Worm (Caenorhabditis elegans): ENCODE data around the gene T05C12.8.

T05C12.8 gene

ce11 chrII:8173449-8173848 is 16.9 kb downstream of the T05C12.8 start, which contains the start of the genes decr-1.3 and T05C12.1:
TSS of gene decr-1.3 (minus strand) at chrII:8173549.
TSS of gene T05C12.1 (plus strand) at chrII:8173680.
- no peak for TF ChIP-seq sma-9 (GFP tag; optimal IDR thresholded peaks at IDR 0.05)
- no peak for TF ChIP-seq sma-9 (tag; optimal IDR thresholded peaks at IDR 0.05)
- no peak for TF ChIP-seq nhr-10 (tag; optimal IDR thresholded peaks at IDR 0.05)
- TF ChIP-seq snpc-4 (tag; optimal IDR thresholded peaks at IDR 0.05) = no peak
- no peak for TF ChIP-seq fos-1 (tag; optimal IDR thresholded peaks at IDR 0.05)
- TF ChIP-seq ceh-16 (tag; optimal IDR thresholded peaks at IDR 0.05) = no peak
- TF ChIP-seq lin-39 (tag; optimal IDR thresholded peaks at IDR 0.05) = no peak
- TF ChIP-seq aly-2 (tag; optimal IDR thresholded peaks at IDR 0.05) = no peak
- no peak for TF ChIP-seq nhr-25 (tag; optimal IDR thresholded peaks at IDR 0.05)
- TF ChIP-seq unc-62 (GFP tag; optimal IDR thresholded peaks at IDR 0.05) = no peak
- no peak for TF ChIP-seq ZK546.5 (tag; optimal IDR thresholded peaks at IDR 0.05)

ce11 chrII:8170374-8170773 is 20.0 kb downstream of the T05C12.8 start, which contains the start of gene T05C12.11:
TSS of gene T05C12.11 (minus strand) at chrII:8170474.
- no peak for TF ChIP-seq aly-2 (tag; optimal IDR thresholded peaks at IDR 0.05)
- TF ChIP-seq R02D3.7 (tag; optimal IDR thresholded peaks at IDR 0.05) = no peak
- no peak for TF ChIP-seq ztf-1 (GFP tag; conservative IDR thresholded peaks at IDR 0.05)
- no peak for TF ChIP-seq dmd-4 (tag; optimal IDR thresholded peaks at IDR 0.05)
- no peak for TF ChIP-seq lin-39 (tag; optimal IDR thresholded peaks at IDR 0.05)
- no peak for TF ChIP-seq peb-1 (tag; optimal IDR thresholded peaks at IDR 0.05)
- TF ChIP-seq lsy-2 (tag; optimal IDR thresholded peaks at IDR 0.05) = no peak
- TF ChIP-seq nhr-237 (tag; optimal IDR thresholded peaks at IDR 0.05) = no peak
- no peak for TF ChIP-seq unc-55 (GFP tag; optimal IDR thresholded peaks at IDR 0.05)
- no peak for TF ChIP-seq ceh-82 (tag; optimal IDR thresholded peaks at IDR 0.05)
- TF ChIP-seq blmp-1 (tag; optimal IDR thresholded peaks at IDR 0.05; ENCODE audit: insufficient read depth) = no peak
- TF ChIP-seq ztf-11 (tag; optimal IDR thresholded peaks at IDR 0.05) = no peak
- TF ChIP-seq ama-1 (optimal IDR thresholded peaks at IDR 0.05) = no peak
- TF ChIP-seq nhr-23 (tag; optimal IDR thresholded peaks at IDR 0.05) = no peak
- no peak for TF ChIP-seq nhr-11 (tag; optimal IDR thresholded peaks at IDR 0.05)
- no peak for TF ChIP-seq sma-9 (GFP tag; optimal IDR thresholded peaks at IDR 0.05)
- TF ChIP-seq sma-9 (tag; optimal IDR thresholded peaks at IDR 0.05) = no peak

ce11 chrII:8169283-8169682 is 21.1 kb downstream of the T05C12.8 start, which contains the start of gene T05C12.15:
TSS of gene T05C12.15 (plus strand) at chrII:8169583.
- TF ChIP-seq ama-1 (optimal IDR thresholded peaks at IDR 0.05) (no peak), mab-5 (tag; optimal IDR thresholded peaks at IDR 0.05) (no peak), lin-11 (tag; optimal IDR thresholded peaks at IDR 0.05) (no peak), ztf-1 (GFP tag; conservative IDR thresholded peaks at IDR 0.05) (no peak), ceh-82 (tag; optimal IDR thresholded peaks at IDR 0.05) (no peak), blmp-1 (tag; optimal IDR thresholded peaks at IDR 0.05; ENCODE audit: insufficient read depth) (no peak), sem-4 (tag; optimal IDR thresholded peaks at IDR 0.05) (no peak), mdl-1 (tag; optimal IDR thresholded peaks at IDR 0.05) (no peak), nhr-237 (tag; optimal IDR thresholded peaks at IDR 0.05) (no peak), alr-1 (tag; optimal IDR thresholded peaks at IDR 0.05) (no peak), unc-55 (GFP tag; optimal IDR thresholded peaks at IDR 0.05) (no peak), nhr-23 (tag; optimal IDR thresholded peaks at IDR 0.05) (no peak), lsy-2 (tag; optimal IDR thresholded peaks at IDR 0.05) (no peak), nhr-77 (tag; optimal IDR thresholded peaks at IDR 0.05) (no peak), elt-3 (tag; optimal IDR thresholded peaks at IDR 0.05) (no peak), elt-1 (tag; optimal IDR thresholded peaks at IDR 0.05) (no peak)

DNA sequence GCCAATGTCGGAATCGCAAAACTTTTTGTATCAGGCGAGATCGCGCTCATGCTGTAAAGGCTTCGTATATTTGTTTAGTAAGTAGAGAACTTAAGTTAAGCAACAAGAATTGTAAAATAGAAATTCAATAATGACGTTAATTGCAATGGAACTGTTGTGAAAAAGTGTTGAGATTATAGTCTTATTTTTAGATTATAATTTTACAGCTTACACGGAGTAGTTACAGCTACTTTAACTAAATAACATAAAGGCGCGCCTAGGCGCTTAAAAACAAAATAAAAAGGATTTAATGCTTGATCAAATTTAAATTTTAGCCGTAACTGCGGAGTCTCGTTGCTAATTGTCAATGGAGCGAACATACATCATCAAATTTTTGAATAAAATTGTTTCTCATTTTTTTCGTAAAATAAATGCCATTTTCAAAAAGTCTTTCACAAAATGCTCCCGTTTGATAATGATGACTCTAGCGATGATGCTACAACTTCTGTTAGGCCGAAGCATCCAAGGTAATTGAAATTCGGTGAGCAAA is 28.2 kb downstream of the T05C12.8 start, which contains the start of the genes emb-27 and rrf-3:
TSS of gene emb-27 (minus strand) at position 51 of the 529 bp plus-strand sequence.
TSS of gene rrf-3 (plus strand) at position 346 of the 529 bp plus-strand sequence.
- TF ChIP-seq lsy-2 (tag; optimal IDR thresholded peaks at IDR 0.05) (peak; percentile 15 to 78), fos-1 (tag; optimal IDR thresholded peaks at IDR 0.05) (peak; percentile 22), C34F6.9 (tag; optimal IDR thresholded peaks at IDR 0.05) (peak; percentile 92), nhr-129 (tag; optimal IDR thresholded peaks at IDR 0.05) (peak; percentile 49), elt-3 (tag; optimal IDR thresholded peaks at IDR 0.05) (no peak)

DNA sequence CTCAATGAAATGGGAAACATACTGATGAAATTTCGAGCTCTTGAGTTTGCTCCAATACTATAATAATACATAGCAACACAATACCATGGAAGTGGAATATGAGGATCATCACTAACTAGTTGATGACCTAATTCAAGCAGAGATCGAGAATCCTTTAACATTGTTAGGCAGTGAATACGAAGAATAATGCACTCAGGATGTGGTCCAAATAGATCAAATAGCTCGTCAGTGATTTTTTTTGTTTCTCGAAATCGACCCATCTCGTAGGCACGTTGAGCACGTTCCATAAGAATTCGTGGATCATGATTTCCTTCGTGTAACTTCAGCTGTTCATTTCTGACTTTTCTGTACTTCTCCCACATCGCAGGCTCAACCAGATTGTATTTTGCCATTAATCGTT is 29.4 kb downstream of the T05C12.8 start:
- TF ChIP-seq unc-62 (GFP tag; optimal IDR thresholded peaks at IDR 0.05) (no peak), elt-3 (tag; optimal IDR thresholded peaks at IDR 0.05) (no peak), sma-9 (GFP tag; optimal IDR thresholded peaks at IDR 0.05) (no peak), sma-9 (tag; optimal IDR thresholded peaks at IDR 0.05) (no peak), alr-1 (tag; optimal IDR thresholded peaks at IDR 0.05) (no peak), blmp-1 (tag; optimal IDR thresholded peaks at IDR 0.05; ENCODE audit: insufficient read depth) (no peak), ZK546.5 (tag; optimal IDR thresholded peaks at IDR 0.05) (no peak), sma-3 (GFP tag; optimal IDR thresholded peaks at IDR 0.05) (no peak), ceh-82 (tag; optimal IDR thresholded peaks at IDR 0.05) (no peak), nhr-21 (tag; optimal IDR thresholded peaks at IDR 0.05) (no peak), unc-39 (tag; optimal IDR thresholded peaks at IDR 0.05) (no peak), R02D3.7 (tag; optimal IDR thresholded peaks at IDR 0.05) (no peak), peb-1 (tag; optimal IDR thresholded peaks at IDR 0.05) (no peak), nhr-6 (tag; optimal IDR thresholded peaks at IDR 0.05) (no peak), nhr-11 (tag; optimal IDR thresholded peaks at IDR 0.05) (no peak), lin-11 (tag; optimal IDR thresholded peaks at IDR 0.05) (no peak), nhr-129 (tag; optimal IDR thresholded peaks at IDR 0.05) (no peak), fos-1 (tag; optimal IDR thresholded peaks at IDR 0.05) (no peak), dmd-4 (tag; optimal IDR thresholded peaks at IDR 0.05) (no peak)
